Fruit fly (Drosophila melanogaster): ENCODE data around the gene slou.

The slou gene

DNA sequence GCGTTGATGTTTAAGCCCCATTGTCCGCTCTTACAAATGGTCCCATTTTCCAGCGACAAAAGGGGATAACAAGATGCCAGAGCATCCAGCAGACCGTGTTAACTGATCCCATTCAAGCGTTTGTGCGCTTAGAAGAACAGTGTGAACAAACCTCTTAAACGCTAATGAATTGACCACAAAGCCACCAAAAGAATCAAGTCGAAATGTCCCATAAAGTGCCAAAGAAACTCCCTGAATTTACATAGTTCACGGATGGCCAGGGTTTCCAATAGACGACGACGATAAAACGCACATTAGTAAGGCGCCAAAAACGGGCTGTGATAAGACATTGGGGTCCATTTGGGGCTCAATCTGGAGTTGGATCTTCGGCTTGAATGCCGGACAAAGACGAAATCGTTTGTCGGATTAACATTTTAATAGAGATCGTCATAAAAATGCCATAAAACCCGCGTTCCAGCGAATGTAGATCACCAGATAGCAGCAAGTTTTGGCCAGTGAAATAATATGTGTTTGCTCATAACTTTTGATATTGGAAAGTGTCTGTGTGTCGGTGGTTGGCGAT is 55.6 kb downstream of the slou start:
- TF ChIP-seq CG17801 (GFP tag; optimal IDR thresholded peaks at IDR 0.05; ENCODE audit: partially characterized antibody), result no peak

DNA sequence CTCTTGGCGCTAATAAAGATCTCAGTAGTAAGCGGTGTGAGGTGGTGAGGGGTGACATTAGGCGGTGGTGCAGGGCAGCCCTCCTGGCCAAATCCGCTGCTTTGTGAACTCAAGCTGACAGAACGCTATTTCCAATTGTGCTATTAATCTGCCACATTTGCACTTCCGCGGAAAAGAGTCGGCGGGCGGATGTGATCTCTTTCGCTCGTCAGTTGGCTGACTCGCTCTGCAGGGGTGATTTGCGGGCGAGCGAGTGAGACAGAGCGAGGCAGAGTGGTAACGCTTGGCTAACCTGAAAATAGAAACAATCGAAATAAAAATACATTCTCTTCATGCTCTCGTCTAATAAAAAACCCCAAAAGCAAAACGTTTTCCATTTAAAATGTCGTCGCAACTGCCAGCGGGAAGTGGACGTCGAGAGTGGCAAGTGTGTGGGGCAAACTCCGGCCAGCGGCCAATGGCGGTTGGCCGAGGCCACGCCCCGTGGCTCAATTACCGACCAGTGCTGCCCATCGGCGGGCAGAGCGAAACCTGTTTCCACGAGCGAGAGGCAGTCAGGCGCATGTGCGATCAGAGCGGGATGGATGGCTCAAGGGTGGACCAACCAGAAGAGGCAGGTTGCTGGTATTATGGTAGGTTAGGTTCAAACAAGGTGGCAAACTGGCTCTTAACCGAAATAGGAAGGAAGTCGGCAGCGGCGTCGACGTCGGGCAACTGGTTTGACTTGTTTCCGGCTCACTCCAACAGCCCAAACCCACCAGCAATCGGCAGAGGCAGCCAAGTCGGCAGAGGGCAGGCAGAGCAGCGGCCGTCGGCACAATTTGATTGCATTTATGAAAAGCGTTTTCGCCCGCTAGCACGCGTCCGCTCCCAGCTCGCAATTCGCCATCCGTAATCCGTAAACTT is 57.6 kb downstream of the slou start, which contains the start of gene C15:
Gene C15, plus strand, starts transcription at position 856 of the 906 bp plus-strand sequence.
- no peak for TF ChIP-seq CG17801 (GFP tag; optimal IDR thresholded peaks at IDR 0.05; ENCODE audit: partially characterized antibody)

All from ovary, adult (tissue).